Worm (Caenorhabditis elegans) whole organism, L1 larva: ENCODE results near the gene C42C1.9.

Experiments used
- aha-1 ChIP-seq: fragments of 150-350 bp; optimal IDR thresholded peaks from 2 replicates; lab custom pipeline; 2014; ENCODE audit warnings: missing biosample characterization, missing genetic modification characterization
- efl-1 ChIP-seq, 4 experiments: fragments of 150-350 bp; optimal IDR thresholded peaks in 3 of 4; peaks in 1 of 4; 1 replicate in 1 of 4; 2 replicates in 3 of 4; lab custom pipeline; 2014; ENCODE audit warnings: missing biosample characterization in 2 of 4, missing genetic modification characterization in 2 of 4, missing genetic modification reagents in 2 of 4
- nhr-20 ChIP-seq: sonication (generic microtip); optimal IDR thresholded peaks from 2 replicates; lab custom pipeline; 2016; ENCODE audit warnings: mild to moderate bottlenecking, missing genetic modification characterization, missing compliant biosample characterization
- swsn-7 ChIP-seq: sonication (generic microtip); optimal IDR thresholded peaks from 2 replicates; lab custom pipeline; 2016; ENCODE audit warnings: missing genetic modification characterization, missing compliant biosample characterization

C42C1.9 gene

DNA sequence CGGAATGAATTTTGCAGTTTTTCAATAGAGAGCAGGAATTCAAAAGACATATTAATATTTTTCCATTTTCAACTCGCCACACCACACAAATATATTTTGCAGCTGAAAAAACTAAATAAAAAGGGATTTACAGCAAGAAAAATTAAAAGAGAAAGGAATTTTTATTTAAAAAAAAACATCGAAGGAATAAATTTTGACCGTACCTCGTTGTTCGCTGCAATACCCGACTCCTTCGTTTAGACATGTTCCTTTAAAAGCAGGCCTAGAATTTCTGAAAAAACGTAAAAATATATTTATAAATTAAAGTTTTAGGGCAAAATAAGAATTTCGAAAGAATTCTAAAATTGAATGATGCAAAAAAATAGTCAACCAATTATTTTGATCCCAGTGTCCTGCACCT is 46.5 kb downstream of the C42C1.9 start, which contains the start of gene F19B6.1:
Gene F19B6.1 (minus strand): TSS at position 278 of the 400 bp plus-strand sequence.
- TF ChIP-seq efl-1 (optimal IDR thresholded peaks at IDR 0.05; lab: Kevin White, UChicago), result no peak
- peak in 1 of 2 experiments; percentile 27 for TF ChIP-seq efl-1 (GFP tag; optimal IDR thresholded peaks at IDR 0.05 in 1 of 2; lab: Kevin White, UChicago)
- TF ChIP-seq swsn-7 (tag; lab: Kevin White, UChicago), result no peak

DNA sequence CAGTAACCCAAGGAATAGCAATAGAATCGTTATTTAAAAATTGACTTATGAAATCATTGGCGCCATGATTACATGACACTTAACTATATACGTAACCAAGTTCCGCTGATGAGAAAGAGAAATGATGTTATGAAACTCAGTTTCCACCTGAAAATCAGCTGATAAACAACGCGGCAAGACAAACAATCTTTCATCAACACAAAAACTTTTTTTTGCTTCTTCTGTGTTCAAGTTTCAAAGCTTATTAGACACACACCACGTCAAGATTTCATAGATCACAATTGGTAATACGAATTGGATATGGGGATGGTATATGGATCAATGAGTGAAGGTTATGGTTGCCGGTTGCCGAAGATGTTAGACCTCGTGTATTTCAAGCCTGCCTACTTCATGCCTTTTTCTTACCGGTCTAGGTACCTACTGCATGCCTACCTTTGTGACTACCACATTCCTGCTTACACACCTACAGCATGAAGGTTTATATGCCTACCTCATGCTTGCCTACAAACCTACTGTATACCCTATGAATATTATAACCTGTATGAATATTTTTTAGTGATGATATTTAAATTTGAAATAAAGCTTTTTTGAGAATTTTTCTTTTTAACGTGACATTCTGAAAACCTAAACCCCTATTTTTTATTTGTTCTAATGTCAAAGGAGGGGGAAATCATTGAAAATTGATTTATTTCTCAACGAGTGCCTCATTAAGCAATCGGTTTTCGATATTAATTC is 47.8 kb downstream of the C42C1.9 start, which contains the start of the genes F19B6.10 and wht-5:
Gene F19B6.10 (plus strand): TSS at position 301 of the 735 bp plus-strand sequence.
Gene wht-5 (plus strand): TSS at position 685 of the 735 bp plus-strand sequence.
- no peak for TF ChIP-seq nhr-20 (tag; lab: Kevin White, UChicago)
- no peak for TF ChIP-seq aha-1 (tag; lab: Kevin White, UChicago)
- TF ChIP-seq, all 84 proteins: peak for 0
